Fruit fly (Drosophila melanogaster) whole organism, embryonic: ENCODE data around the gene CG5056.
A peak's percentile ranks its signal among the peaks of the same experiment; 100 is the strongest.

ENCODE experiments used
- Adf1 ChIP-seq: fragments of 200-800 bp; sonication (Bioruptor generic); IDR thresholded peaks from 2 replicates; pipeline ENCODE4 v1.3.6; 2022; ENCODE audit warnings: missing biosample characterization, missing genetic modification characterization
- Bdp1 ChIP-seq: fragments of 200-800 bp; sonication (Bioruptor generic); optimal IDR thresholded peaks from 3 replicates; lab custom pipeline; 2016; ENCODE audit warnings: missing biosample characterization, missing genetic modification characterization
- CG10979 ChIP-seq: fragments of 200-800 bp; sonication (Bioruptor generic); optimal IDR thresholded peaks from 2 replicates; lab custom pipeline; 2018; ENCODE audit warnings: missing biosample characterization, mild to moderate bottlenecking, missing genetic modification characterization, moderate library complexity
- CG11085 ChIP-seq: fragments of 200-800 bp; sonication (Bioruptor generic); IDR thresholded peaks from 2 replicates; pipeline ENCODE4 v1.3.6; 2022; ENCODE audit warnings: missing biosample characterization, missing genetic modification characterization
- CG11093 ChIP-seq: fragments of 200-800 bp; sonication (Bioruptor generic); IDR thresholded peaks from 3 replicates; pipeline ENCODE4 v1.3.6; 2022; ENCODE audit warnings: missing biosample characterization, missing genetic modification characterization
- CG12104 ChIP-seq: fragments of 200-800 bp; sonication (Bioruptor generic); optimal IDR thresholded peaks from 3 replicates; lab custom pipeline; 2016; ENCODE audit warnings: missing biosample characterization, missing genetic modification characterization
- CG12299 ChIP-seq: fragments of 200-800 bp; sonication (Bioruptor generic); optimal IDR thresholded peaks from 2 replicates; lab custom pipeline; 2018; ENCODE audit warnings: missing biosample characterization, mild to moderate bottlenecking, missing genetic modification characterization
- CG1529 ChIP-seq: fragments of 200-800 bp; sonication (Bioruptor generic); optimal IDR thresholded peaks from 3 replicates; lab custom pipeline; 2018; ENCODE audit warnings: missing biosample characterization, missing genetic modification characterization
- CG15696 ChIP-seq: fragments of 200-800 bp; sonication (Bioruptor generic); optimal IDR thresholded peaks from 2 replicates; lab custom pipeline; 2019; ENCODE audit warnings: missing biosample characterization, mild to moderate bottlenecking, missing genetic modification characterization, moderate library complexity
- CG1602 ChIP-seq: fragments of 200-800 bp; sonication (Bioruptor generic); optimal IDR thresholded peaks from 3 replicates; lab custom pipeline; 2016; ENCODE audit warnings: missing biosample characterization, missing genetic modification characterization
- CG16815 ChIP-seq: fragments of 200-800 bp; sonication (Bioruptor generic); optimal IDR thresholded peaks from 3 replicates; lab custom pipeline; 2017; ENCODE audit warnings: missing biosample characterization, mild to moderate bottlenecking, missing genetic modification characterization
- CG30431 ChIP-seq: fragments of 200-800 bp; sonication (Bioruptor generic); optimal IDR thresholded peaks from 2 replicates; lab custom pipeline; 2017; ENCODE audit warnings: missing biosample characterization, missing genetic modification characterization
- CG31365 ChIP-seq: fragments of 200-800 bp; sonication (Bioruptor generic); optimal IDR thresholded peaks from 2 replicates; lab custom pipeline; 2018; ENCODE audit warnings: missing biosample characterization, mild to moderate bottlenecking, missing genetic modification characterization
- CG31441 ChIP-seq: fragments of 200-800 bp; sonication (Bioruptor generic); IDR thresholded peaks from 2 replicates; pipeline ENCODE4 v1.3.6; 2022; ENCODE audit warnings: missing biosample characterization, missing genetic modification characterization
- CG3163 ChIP-seq: fragments of 200-800 bp; sonication (Bioruptor generic); optimal IDR thresholded peaks from 3 replicates; lab custom pipeline; 2016; ENCODE audit warnings: missing biosample characterization, missing genetic modification characterization
- CG32767 ChIP-seq: fragments of 200-800 bp; sonication (Bioruptor generic); IDR thresholded peaks from 2 replicates; pipeline ENCODE4 v1.3.6; 2022; ENCODE audit warnings: missing biosample characterization, missing genetic modification characterization
- CG3847 ChIP-seq: fragments of 200-800 bp; sonication (Bioruptor generic); IDR thresholded peaks from 2 replicates; pipeline ENCODE4 v1.3.6; 2022; ENCODE audit warnings: missing biosample characterization, missing genetic modification characterization
- CG4282 ChIP-seq: fragments of 200-800 bp; sonication (Bioruptor generic); optimal IDR thresholded peaks from 2 replicates; lab custom pipeline; 2016; ENCODE audit warnings: missing biosample characterization, missing genetic modification characterization
- CG6689 ChIP-seq: fragments of 200-800 bp; sonication (Bioruptor generic); IDR thresholded peaks from 2 replicates; pipeline ENCODE4 v1.3.6; 2022; ENCODE audit warnings: missing biosample characterization, missing genetic modification characterization
- CG6813 ChIP-seq: fragments of 200-800 bp; sonication (Bioruptor generic); optimal IDR thresholded peaks from 2 replicates; lab custom pipeline; 2017; ENCODE audit warnings: missing biosample characterization, missing genetic modification characterization, mild to moderate bottlenecking, moderate library complexity, missing genetic modification reagents
- CG6854 ChIP-seq: fragments of 200-800 bp; sonication (Bioruptor generic); optimal IDR thresholded peaks from 3 replicates; lab custom pipeline; 2017; ENCODE audit warnings: missing biosample characterization, mild to moderate bottlenecking, missing genetic modification characterization
- CG7271 ChIP-seq: fragments of 200-800 bp; sonication (Bioruptor generic); optimal IDR thresholded peaks from 2 replicates; lab custom pipeline; 2018; ENCODE audit warnings: missing biosample characterization, mild to moderate bottlenecking, missing genetic modification characterization, moderate library complexity
- CG8290 ChIP-seq, 3 experiments: fragments of 200-800 bp; sonication (Bioruptor generic); optimal IDR thresholded peaks; 2 replicates each; lab custom pipeline; 2016 to 2019; ENCODE audit warnings: missing biosample characterization in 3 of 3, missing genetic modification characterization in 3 of 3, mild to moderate bottlenecking in 2 of 3, moderate library complexity in 1 of 3
- CHES-1-like ChIP-seq: fragments of 200-800 bp; sonication (Bioruptor generic); optimal IDR thresholded peaks from 2 replicates; lab custom pipeline; 2016; ENCODE audit warnings: missing biosample characterization, missing genetic modification characterization
- CkIIα-i1 ChIP-seq: fragments of 200-800 bp; sonication (Bioruptor generic); IDR thresholded peaks from 2 replicates; pipeline ENCODE4 v1.3.6; 2022; ENCODE audit warnings: missing biosample characterization, missing genetic modification characterization
- E2f2 ChIP-seq: fragments of 200-800 bp; sonication (Bioruptor generic); IDR thresholded peaks from 2 replicates; pipeline ENCODE4 v1.3.6; 2022; ENCODE audit warnings: missing biosample characterization, missing genetic modification characterization
- Elba2 ChIP-seq: fragments of 200-800 bp; sonication (Bioruptor generic); optimal IDR thresholded peaks from 3 replicates; lab custom pipeline; 2016; ENCODE audit warnings: missing biosample characterization, missing genetic modification characterization
- Fer3 ChIP-seq: fragments of 200-800 bp; sonication (Bioruptor generic); optimal IDR thresholded peaks from 2 replicates; lab custom pipeline; 2018; ENCODE audit warnings: missing biosample characterization, mild to moderate bottlenecking, missing genetic modification characterization, moderate library complexity
- HLHmδ ChIP-seq: fragments of 200-800 bp; sonication (Bioruptor generic); optimal IDR thresholded peaks from 2 replicates; lab custom pipeline; 2018; ENCODE audit warnings: missing biosample characterization, mild to moderate bottlenecking, missing genetic modification characterization, moderate library complexity
- Mad ChIP-seq: fragments of 200-800 bp; sonication (Bioruptor generic); optimal IDR thresholded peaks from 2 replicates; lab custom pipeline; 2016; ENCODE audit warnings: missing biosample characterization, missing genetic modification characterization
- Mes4 ChIP-seq: fragments of 200-800 bp; sonication (Bioruptor generic); optimal IDR thresholded peaks from 2 replicates; lab custom pipeline; 2016; ENCODE audit warnings: missing biosample characterization, missing genetic modification characterization
- Rfx ChIP-seq: fragments of 200-800 bp; sonication (Bioruptor generic); IDR thresholded peaks from 2 replicates; pipeline ENCODE4 v1.3.6; 2022; ENCODE audit warnings: missing biosample characterization, missing genetic modification characterization
- Taf1 ChIP-seq: fragments of 200-800 bp; sonication (Bioruptor generic); IDR thresholded peaks from 2 replicates; pipeline ENCODE4 v1.3.6; 2022; ENCODE audit warnings: missing biosample characterization, missing genetic modification characterization
- Usf ChIP-seq: fragments of 200-800 bp; sonication (Bioruptor generic); optimal IDR thresholded peaks from 2 replicates; lab custom pipeline; 2017; ENCODE audit warnings: missing genotype, missing biosample characterization, missing genetic modification characterization
- YL-1 ChIP-seq: fragments of 200-800 bp; sonication (Bioruptor generic); optimal IDR thresholded peaks from 3 replicates; lab custom pipeline; 2017; ENCODE audit warnings: missing biosample characterization, mild to moderate bottlenecking, missing genetic modification characterization
- aop ChIP-seq: fragments of 200-800 bp; sonication (Bioruptor generic); IDR thresholded peaks from 2 replicates; pipeline ENCODE4 v1.3.6; 2022; ENCODE audit warnings: missing biosample characterization, missing genetic modification characterization
- ara ChIP-seq: fragments of 200-800 bp; sonication (Bioruptor generic); IDR thresholded peaks from 2 replicates; pipeline ENCODE4 v1.3.6; 2022; ENCODE audit warnings: missing biosample characterization, missing genetic modification characterization
- ase ChIP-seq: fragments of 200-800 bp; sonication (Bioruptor generic); IDR thresholded peaks from 3 replicates; pipeline ENCODE4 v1.3.6; 2022; ENCODE audit warnings: missing biosample characterization, missing genetic modification characterization
- ci ChIP-seq: fragments of 200-800 bp; sonication (Bioruptor generic); IDR thresholded peaks from 3 replicates; pipeline ENCODE4 v1.3.6; 2022; ENCODE audit warnings: missing biosample characterization, missing genetic modification characterization
- emc ChIP-seq: fragments of 200-800 bp; sonication (Bioruptor generic); optimal IDR thresholded peaks from 2 replicates; lab custom pipeline; 2016; ENCODE audit warnings: missing biosample characterization, missing genetic modification characterization
- en ChIP-seq: fragments of 200-800 bp; sonication (Bioruptor generic); optimal IDR thresholded peaks from 2 replicates; lab custom pipeline; 2016; ENCODE audit warnings: missing biosample characterization, missing genetic modification characterization
- fd102C ChIP-seq: fragments of 200-800 bp; sonication (Bioruptor generic); optimal IDR thresholded peaks from 2 replicates; lab custom pipeline; 2018; ENCODE audit warnings: missing biosample characterization, mild to moderate bottlenecking, missing genetic modification characterization, moderate library complexity
- gro ChIP-seq: fragments of 200-800 bp; sonication (Bioruptor generic); optimal IDR thresholded peaks from 2 replicates; lab custom pipeline; 2016; ENCODE audit warnings: missing biosample characterization, missing genetic modification characterization
- odd ChIP-seq: fragments of 200-800 bp; sonication (Bioruptor generic); optimal IDR thresholded peaks from 2 replicates; lab custom pipeline; 2017; ENCODE audit warnings: missing biosample characterization, mild to moderate bottlenecking, missing genetic modification characterization
- scrt ChIP-seq: fragments of 200-800 bp; sonication (Bioruptor generic); optimal IDR thresholded peaks from 2 replicates; lab custom pipeline; 2018; ENCODE audit warnings: missing biosample characterization, mild to moderate bottlenecking, missing genetic modification characterization, moderate library complexity
- tgo ChIP-seq: fragments of 200-800 bp; sonication (Bioruptor generic); IDR thresholded peaks from 3 replicates; pipeline ENCODE4 v1.3.6; 2022; ENCODE audit warnings: missing biosample characterization, missing genetic modification characterization
- tna ChIP-seq: fragments of 200-800 bp; sonication (Bioruptor generic); IDR thresholded peaks from 2 replicates; pipeline ENCODE4 v1.3.6; 2022; ENCODE audit warnings: missing biosample characterization, missing genetic modification characterization; ENCODE audit not compliant: partially characterized antibody
- trh ChIP-seq: fragments of 200-800 bp; sonication (Bioruptor generic); optimal IDR thresholded peaks from 2 replicates; lab custom pipeline; 2016; ENCODE audit warnings: missing biosample characterization, missing genetic modification characterization
- usp ChIP-seq: fragments of >200 bp; optimal IDR thresholded peaks from 2 replicates; lab custom pipeline; 2017; ENCODE audit warnings: missing biosample characterization, missing genetic modification characterization
- vvl ChIP-seq: fragments of 200-800 bp; sonication (Bioruptor generic); IDR thresholded peaks from 2 replicates; pipeline ENCODE4 v1.3.6; 2022; ENCODE audit warnings: missing biosample characterization, missing genetic modification characterization
- zfh2 ChIP-seq: fragments of 200-800 bp; sonication (Bioruptor generic); optimal IDR thresholded peaks from 2 replicates; lab custom pipeline; 2016; ENCODE audit warnings: missing biosample characterization, missing genetic modification characterization

CG5056 gene

DNA sequence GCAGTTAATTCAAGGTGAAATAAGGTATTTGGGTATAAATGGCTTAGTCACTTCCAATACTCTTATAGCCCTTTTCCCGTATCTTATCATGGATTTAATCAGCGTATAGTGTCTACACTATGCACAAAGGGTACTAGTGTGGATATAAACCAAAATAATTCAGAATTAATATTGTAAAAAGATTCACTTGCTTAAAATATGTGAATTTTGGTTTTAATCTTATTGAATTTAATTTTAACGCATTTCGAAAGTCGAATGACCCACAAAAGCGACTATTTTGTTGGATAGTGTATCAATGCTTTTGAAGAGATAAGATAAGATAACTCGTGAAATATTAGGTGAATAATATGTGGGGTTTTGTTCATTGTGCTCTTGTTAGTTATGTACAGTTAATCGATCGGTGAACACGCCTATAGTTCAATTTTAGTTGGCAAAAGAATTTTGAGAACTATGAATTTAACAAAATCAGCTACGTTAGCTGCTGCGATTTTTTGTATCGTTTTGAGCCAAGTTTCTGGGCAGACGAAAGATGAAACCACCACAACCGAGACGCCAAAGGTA, 15.5 kb downstream of the CG5056 start, which contains the start of gene CG5096 (continued):
- peak; percentile 90 for TF ChIP-seq CG12299
- TF ChIP-seq gro = peak; percentile 90
- peak; percentile 2 for TF ChIP-seq CG4282
- peak; percentile 66 for TF ChIP-seq CG12104 (GFP tag; lab: Kevin White, UChicago)
- peak; percentile 82; the same call in 1 of the 2 replicates for TF ChIP-seq CG3847
- peak; percentile 67 for TF ChIP-seq zfh2 (GFP tag; lab: Kevin White, UChicago)
- peak; percentile 76 for TF ChIP-seq Adf1
- peak; percentile 62 for TF ChIP-seq CHES-1-like (GFP tag; lab: Kevin White, UChicago)
- TF ChIP-seq Usf (GFP tag; lab: Kevin White, UChicago) = peak; percentile 49
- peak; percentile 83 for TF ChIP-seq CG11085
- peak; percentile 29 for TF ChIP-seq Mes4 (GFP tag; lab: Kevin White, UChicago)
- TF ChIP-seq CG15696 (tag; lab: Kevin White, UChicago) = peak; percentile 42
- TF ChIP-seq CG31441 = peak; percentile 87
- TF ChIP-seq tgo (GFP tag; lab: Robert Waterston, UW) = peak; percentile 90
- peak; percentile 59 for TF ChIP-seq emc (GFP tag; lab: Kevin White, UChicago)
- TF ChIP-seq Fer3 (tag; lab: Kevin White, UChicago) = peak; percentile 96
- peak; percentile 46 for TF ChIP-seq CG3163 (GFP tag; lab: Kevin White, UChicago)
- peak; percentile 71 for TF ChIP-seq CG31365 (tag; lab: Kevin White, UChicago)
- TF ChIP-seq CkIIα-i1 (GFP tag; lab: Robert Waterston, UW) = no peak
- TF ChIP-seq ara (GFP tag; lab: Robert Waterston, UW) = peak; percentile 79
- TF ChIP-seq odd (GFP tag; lab: Kevin White, UChicago) = peak; percentile 75
- peak; percentile 72 for TF ChIP-seq en (GFP tag; lab: Kevin White, UChicago)
- peak; percentile 51 for TF ChIP-seq trh (GFP tag; lab: Kevin White, UChicago)
- TF ChIP-seq aop (GFP tag; lab: Robert Waterston, UW) = no peak
- peak; percentile 47 for TF ChIP-seq Mad (GFP tag; lab: Kevin White, UChicago)
- TF ChIP-seq CG11093 (GFP tag; lab: Robert Waterston, UW) = peak; percentile 65; the same call in 1 of the 3 replicates
- TF ChIP-seq CG6689 (GFP tag; lab: Robert Waterston, UW) = peak; percentile 89
- no peak for TF ChIP-seq HLHmδ (GFP tag; lab: Kevin White, UChicago)
- no peak for TF ChIP-seq tna (GFP tag; lab: Robert Waterston, UW)
- TF ChIP-seq CG16815 (GFP tag; lab: Kevin White, UChicago) = peak; percentile 14
- TF ChIP-seq Bdp1 = no peak
- peak; percentile 74 for TF ChIP-seq CG1529 (GFP tag; lab: Kevin White, UChicago)
- TF ChIP-seq CG6813 (GFP tag; lab: Kevin White, UChicago) = peak; percentile 87
- peak; percentile 94 for TF ChIP-seq vvl
- no peak for TF ChIP-seq CG8290 (GFP tag; optimal IDR thresholded peaks at IDR 0.05; lab: Kevin White, UChicago)
- peak in 1 of 2 experiments; percentile 92 for TF ChIP-seq CG8290 (tag; optimal IDR thresholded peaks at IDR 0.05; lab: Kevin White, UChicago)
- peak; percentile 74 for TF ChIP-seq E2f2 (GFP tag; lab: Robert Waterston, UW)
- TF ChIP-seq fd102C (GFP tag; lab: Kevin White, UChicago) = no peak
- no peak for TF ChIP-seq CG7271 (tag; lab: Kevin White, UChicago)
- no peak for TF ChIP-seq usp
- TF ChIP-seq ase (GFP tag; lab: Robert Waterston, UW) = peak; percentile 77; the same call in 2 of the 3 replicates
- TF ChIP-seq Elba2 (GFP tag; lab: Kevin White, UChicago) = no peak
- TF ChIP-seq CG32767 (GFP tag; lab: Robert Waterston, UW) = peak; percentile 82
- TF ChIP-seq YL-1 (GFP tag; lab: Kevin White, UChicago) = peak; percentile 35
- TF ChIP-seq CG10979 = peak; percentile 80
- TF ChIP-seq ci (GFP tag; lab: Robert Waterston, UW) = peak; percentile 94
- peak; percentile 93 for TF ChIP-seq Rfx (GFP tag; lab: Robert Waterston, UW)
- peak; percentile 52 for TF ChIP-seq CG30431 (GFP tag; lab: Kevin White, UChicago)
- TF ChIP-seq Taf1 = peak; percentile 82
- peak; percentile 89 for TF ChIP-seq CG6854 (GFP tag; lab: Kevin White, UChicago)
- TF ChIP-seq CG1602 (GFP tag; lab: Kevin White, UChicago) = peak; percentile 76
- peak; percentile 90 for TF ChIP-seq scrt (GFP tag; lab: Kevin White, UChicago)
